Fruit fly (Drosophila melanogaster): ENCODE measurements around the gene CG6144.
A peak's percentile ranks its signal among the peaks of the same experiment; 100 is the strongest.

The CG6144 gene

dm6 chr2L:10439174-10439573 is 49.3 kb upstream of the CG6144 start, which contains the start of gene Nse4 (continued):
- TF ChIP-seq inv (GFP tag; IDR thresholded peaks at IDR 0.05; ENCODE audit: partially characterized antibody) (peak; percentile 73), Aef1 (GFP tag; IDR thresholded peaks at IDR 0.05) (no peak), CG2712 (tag; optimal IDR thresholded peaks at IDR 0.05) (peak; percentile 23), CG18764 (GFP tag; optimal IDR thresholded peaks at IDR 0.05) (no peak), chinmo (GFP tag; IDR thresholded peaks at IDR 0.05; ENCODE audit: partially characterized antibody) (peak; percentile 85; the same call in 2 of the 4 replicates), CG11093 (GFP tag; IDR thresholded peaks at IDR 0.05) (no peak), toy (GFP tag; IDR thresholded peaks at IDR 0.05) (no peak), Hr51 (GFP tag; optimal IDR thresholded peaks at IDR 0.05) (no peak), hb (GFP tag; IDR thresholded peaks at IDR 0.05; ENCODE audit: partially characterized antibody) (peak; percentile 79; the same call in 2 of the 3 replicates), CG34224 (GFP tag; IDR thresholded peaks at IDR 0.05; ENCODE audit: partially characterized antibody) (peak; percentile 93), Sry-β (GFP tag; optimal IDR thresholded peaks at IDR 0.05) (no peak), fd3F (GFP tag; optimal IDR thresholded peaks at IDR 0.05) (no peak), CG10267 (tag; optimal IDR thresholded peaks at IDR 0.05) (peak; percentile 31), CG7271 (tag; optimal IDR thresholded peaks at IDR 0.05) (no peak), pzg (GFP tag; optimal IDR thresholded peaks at IDR 0.05) (peak; percentile 61), trem (tag; optimal IDR thresholded peaks at IDR 0.05) (peak; percentile 37), Antp (GFP tag; optimal IDR thresholded peaks at IDR 0.05) (no peak), her (GFP tag; optimal IDR thresholded peaks at IDR 0.05) (no peak), exex (tag; optimal IDR thresholded peaks at IDR 0.05) (no peak), dan (GFP tag; IDR thresholded peaks at IDR 0.05) (no peak), slbo (GFP tag; IDR thresholded peaks at IDR 0.05) (no peak), Elba2 (GFP tag; optimal IDR thresholded peaks at IDR 0.05) (no peak), CG13624 (GFP tag; optimal IDR thresholded peaks at IDR 0.05) (no peak), unc-4 (GFP tag; IDR thresholded peaks at IDR 0.05; ENCODE audit: partially characterized antibody) (peak; percentile 74), D (optimal IDR thresholded peaks at IDR 0.05) (no peak), D (GFP tag; optimal IDR thresholded peaks at IDR 0.05) (no peak), fd96Cb (tag; optimal IDR thresholded peaks at IDR 0.05) (no peak), CG2116 (GFP tag; optimal IDR thresholded peaks at IDR 0.05) (peak; percentile 69), wek (GFP tag; optimal IDR thresholded peaks at IDR 0.05) (no peak), Xbp1 (GFP tag; optimal IDR thresholded peaks at IDR 0.05) (no peak), Bgb (GFP tag; IDR thresholded peaks at IDR 0.05; ENCODE audit: partially characterized antibody) (peak; percentile 91), Side (GFP tag; optimal IDR thresholded peaks at IDR 0.05) (no peak), CG1233 (GFP tag; optimal IDR thresholded peaks at IDR 0.05) (no peak), tll (GFP tag; optimal IDR thresholded peaks at IDR 0.05) (no peak), H15 (GFP tag; IDR thresholded peaks at IDR 0.05) (no peak), Dll (GFP tag; IDR thresholded peaks at IDR 0.05; ENCODE audit: partially characterized antibody) (peak; percentile 77), Scr (GFP tag; IDR thresholded peaks at IDR 0.05; ENCODE audit: partially characterized antibody) (peak; percentile 79), Dp (GFP tag; optimal IDR thresholded peaks at IDR 0.05) (peak; percentile 75), mam (GFP tag; optimal IDR thresholded peaks at IDR 0.05) (no peak), twi (tag; optimal IDR thresholded peaks at IDR 0.05) (no peak), z (GFP tag; IDR thresholded peaks at IDR 0.05) (no peak), CG4282 (GFP tag; optimal IDR thresholded peaks at IDR 0.05) (no peak), CG32532 (GFP tag; IDR thresholded peaks at IDR 0.05) (no peak), CG2120 (GFP tag; optimal IDR thresholded peaks at IDR 0.05) (no peak), CG18262 (tag; optimal IDR thresholded peaks at IDR 0.05) (no peak), NC2α (GFP tag; optimal IDR thresholded peaks at IDR 0.05) (no peak), zen (tag; optimal IDR thresholded peaks at IDR 0.05) (peak; percentile 15), Neu2 (GFP tag; optimal IDR thresholded peaks at IDR 0.05; ENCODE audit: borderline replicate concordance) (no peak), Sin3A (optimal IDR thresholded peaks at IDR 0.05) (no peak), grau (tag; optimal IDR thresholded peaks at IDR 0.05) (no peak), CG9609 (GFP tag; optimal IDR thresholded peaks at IDR 0.05) (no peak)

Data from whole organism, embryonic.